Worm (Caenorhabditis elegans) whole organism, L1 larva: ENCODE data around the gene F46B6.9.

ENCODE experiments used
- C16A3.4 ChIP-seq: fragments of 150-350 bp; optimal IDR thresholded peaks from 2 replicates; lab custom pipeline; 2014; ENCODE audit warnings: missing biosample characterization, missing genetic modification characterization
- C34B4.2 ChIP-seq: sonication (generic microtip); optimal IDR thresholded peaks from 2 replicates; lab custom pipeline; 2017; ENCODE audit warnings: mild to moderate bottlenecking, missing genetic modification characterization, missing compliant biosample characterization
- F16B12.6 ChIP-seq: fragments of 150-350 bp; optimal IDR thresholded peaks from 2 replicates; lab custom pipeline; 2014; ENCODE audit warnings: missing biosample characterization, missing genetic modification characterization
- Y116A8C.19 ChIP-seq: sonication (generic microtip); optimal IDR thresholded peaks from 2 replicates; lab custom pipeline; 2016; ENCODE audit warnings: missing compliant biosample characterization, missing genetic modification characterization, borderline replicate concordance
- ama-1 ChIP-seq: fragments of 150-350 bp; optimal IDR thresholded peaks from 2 replicates; lab custom pipeline; 2014
- blmp-1 ChIP-seq: fragments of 150-350 bp; optimal IDR thresholded peaks from 2 replicates; lab custom pipeline; 2014; ENCODE audit warnings: missing biosample characterization, missing genetic modification characterization
- ceh-63 ChIP-seq: fragments of 200-800 bp; sonication (Bioruptor generic); optimal IDR thresholded peaks from 2 replicates; lab custom pipeline; 2018; ENCODE audit warnings: mild to moderate bottlenecking, missing genetic modification characterization, missing compliant biosample characterization
- ceh-8 ChIP-seq: fragments of 200-800 bp; sonication (Bioruptor generic); optimal IDR thresholded peaks from 2 replicates; lab custom pipeline; 2018; ENCODE audit warnings: mild to moderate bottlenecking, missing genetic modification characterization, moderate library complexity, missing compliant biosample characterization
- ceh-82 ChIP-seq, 3 experiments: fragments of 150-350 bp in 1 of 3; sonication (generic microtip) in 2 of 3; optimal IDR thresholded peaks; 2 replicates each; lab custom pipeline; 2014 to 2017; ENCODE audit warnings: missing biosample characterization in 3 of 3, missing genetic modification characterization in 3 of 3
- ces-1 ChIP-seq: fragments of 150-350 bp; optimal IDR thresholded peaks from 2 replicates; lab custom pipeline; 2014; ENCODE audit warnings: missing biosample characterization, missing genetic modification reagents, missing genetic modification characterization
- efl-3 ChIP-seq: fragments of 200-800 bp; sonication (Bioruptor generic); optimal IDR thresholded peaks from 2 replicates; lab custom pipeline; 2018; ENCODE audit warnings: mild to moderate bottlenecking, missing genetic modification characterization, missing compliant biosample characterization
- egl-13 ChIP-seq: sonication (generic microtip); optimal IDR thresholded peaks from 2 replicates; lab custom pipeline; 2016; ENCODE audit warnings: missing genotype, missing genetic modification reagents, missing genetic modification characterization, missing compliant biosample characterization
- egl-27 ChIP-seq, 2 experiments: fragments of 150-350 bp in 1 of 2; sonication (generic microtip); optimal IDR thresholded peaks; 3 replicates each; lab custom pipeline; 2017 to 2018; ENCODE audit warnings: missing biosample characterization in 2 of 2, missing genetic modification characterization in 2 of 2, missing genetic modification reagents in 2 of 2
- ets-5 ChIP-seq: fragments of 200-800 bp; sonication (Bioruptor generic); IDR thresholded peaks from 2 replicates; pipeline ENCODE4 v1.3.6; 2022; ENCODE audit warnings: missing genetic modification characterization, missing compliant biosample characterization
- fkh-10 ChIP-seq: sonication (generic microtip); optimal IDR thresholded peaks from 2 replicates; lab custom pipeline; 2017; ENCODE audit warnings: missing biosample characterization, missing genetic modification reagents, missing genetic modification characterization
- fkh-4 ChIP-seq: sonication (generic microtip); optimal IDR thresholded peaks from 2 replicates; lab custom pipeline; 2016; ENCODE audit warnings: missing compliant biosample characterization, missing genetic modification characterization, borderline replicate concordance
- fos-1 ChIP-seq: fragments of 150-350 bp; optimal IDR thresholded peaks from 2 replicates; lab custom pipeline; 2014; ENCODE audit warnings: missing biosample characterization, missing genetic modification characterization
- grh-1 ChIP-seq: fragments of 200-800 bp; sonication (Bioruptor generic); IDR thresholded peaks from 2 replicates; pipeline ENCODE4 v1.3.6; 2022; ENCODE audit warnings: missing genetic modification reagents, missing genetic modification characterization, missing compliant biosample characterization
- hlh-17 ChIP-seq: fragments of 200-800 bp; sonication (Bioruptor generic); optimal IDR thresholded peaks from 2 replicates; lab custom pipeline; 2018; ENCODE audit warnings: missing genetic modification characterization, mild to moderate bottlenecking, missing compliant biosample characterization, moderate library complexity, borderline replicate concordance
- hlh-4 ChIP-seq: sonication (generic microtip); optimal IDR thresholded peaks from 2 replicates; lab custom pipeline; 2016; ENCODE audit warnings: mild to moderate bottlenecking, missing genetic modification characterization, missing compliant biosample characterization
- hpl-2 ChIP-seq: fragments of 150-350 bp; optimal IDR thresholded peaks from 2 replicates; lab custom pipeline; 2014; ENCODE audit warnings: missing biosample characterization, missing genetic modification reagents, missing genetic modification characterization
- isw-1 ChIP-seq: fragments of 200-800 bp; sonication (Bioruptor generic); IDR thresholded peaks from 2 replicates; pipeline ENCODE4 v1.3.6; 2022; ENCODE audit warnings: missing genetic modification characterization, missing compliant biosample characterization
- jun-1 ChIP-seq: fragments of 150-350 bp; optimal IDR thresholded peaks from 2 replicates; lab custom pipeline; 2014; ENCODE audit warnings: missing biosample characterization, missing genetic modification reagents, missing genetic modification characterization
- lin-14 ChIP-seq: fragments of 200-800 bp; sonication (Bioruptor generic); optimal IDR thresholded peaks from 2 replicates; lab custom pipeline; 2018; ENCODE audit warnings: mild to moderate bottlenecking, missing genetic modification characterization, moderate library complexity, missing compliant biosample characterization
- lin-15B ChIP-seq: fragments of 150-350 bp; sonication (generic microtip); optimal IDR thresholded peaks from 3 replicates; lab custom pipeline; 2014; ENCODE audit warnings: missing biosample characterization, missing genetic modification characterization
- lin-35 ChIP-seq, 2 experiments: fragments of 150-350 bp; optimal IDR thresholded peaks; 2 replicates each; lab custom pipeline; 2014; ENCODE audit warnings: missing biosample characterization in 2 of 2, missing genetic modification characterization in 2 of 2, missing genetic modification reagents in 2 of 2
- lin-39 ChIP-seq: fragments of 150-350 bp; optimal IDR thresholded peaks from 2 replicates; lab custom pipeline; 2014; ENCODE audit warnings: missing biosample characterization, missing genetic modification reagents, missing genetic modification characterization
- lsy-2 ChIP-seq, 2 experiments: fragments of 150-350 bp; optimal IDR thresholded peaks; 2 replicates each; lab custom pipeline; 2014; ENCODE audit warnings: missing biosample characterization in 2 of 2, missing genetic modification characterization in 2 of 2
- mep-1 ChIP-seq: fragments of 150-350 bp; optimal IDR thresholded peaks from 2 replicates; lab custom pipeline; 2014; ENCODE audit warnings: missing biosample characterization, missing genetic modification characterization
- nhr-11 ChIP-seq: fragments of 150-350 bp; optimal IDR thresholded peaks from 2 replicates; lab custom pipeline; 2014; ENCODE audit warnings: missing biosample characterization, missing genetic modification characterization
- nhr-19 ChIP-seq: fragments of 200-800 bp; sonication (Bioruptor generic); conservative IDR thresholded peaks from 2 replicates; pipeline ENCODE4 v1.3.6; 2022; ENCODE audit warnings: missing genetic modification characterization, missing compliant biosample characterization
- nhr-20 ChIP-seq: sonication (generic microtip); optimal IDR thresholded peaks from 2 replicates; lab custom pipeline; 2016; ENCODE audit warnings: mild to moderate bottlenecking, missing genetic modification characterization, missing compliant biosample characterization
- nhr-237 ChIP-seq: fragments of 150-350 bp; optimal IDR thresholded peaks from 2 replicates; lab custom pipeline; 2014; ENCODE audit warnings: missing biosample characterization, missing genetic modification characterization
- nhr-77 ChIP-seq: fragments of 150-350 bp; optimal IDR thresholded peaks from 2 replicates; lab custom pipeline; 2014; ENCODE audit warnings: missing biosample characterization, missing genetic modification characterization
- nhr-85 ChIP-seq: sonication (generic microtip); peaks from one replicate; lab custom pipeline; 2016; ENCODE audit warnings: missing genetic modification characterization, inconsistent platforms, missing compliant biosample characterization
- nhr-90 ChIP-seq: sonication (generic microtip); optimal IDR thresholded peaks from 2 replicates; lab custom pipeline; 2016; ENCODE audit warnings: mild to moderate bottlenecking, missing genetic modification characterization, missing compliant biosample characterization; ENCODE audit not compliant: poor library complexity
- pag-3 ChIP-seq: sonication (generic microtip); optimal IDR thresholded peaks from 2 replicates; lab custom pipeline; 2017; ENCODE audit warnings: missing genetic modification characterization, mild to moderate bottlenecking, missing compliant biosample characterization, antibody characterized with exemption, borderline replicate concordance; ENCODE audit not compliant: insufficient read depth
- pax-3 ChIP-seq: fragments of 200-800 bp; sonication (Bioruptor generic); optimal IDR thresholded peaks from 2 replicates; lab custom pipeline; 2018; ENCODE audit warnings: mild to moderate bottlenecking, missing genetic modification characterization, moderate library complexity, missing compliant biosample characterization
- rnt-1 ChIP-seq: sonication (generic microtip); optimal IDR thresholded peaks from 2 replicates; lab custom pipeline; 2016; ENCODE audit warnings: mild to moderate bottlenecking, missing genetic modification characterization, moderate library complexity, missing compliant biosample characterization
- skn-1 ChIP-seq: fragments of 150-350 bp; optimal IDR thresholded peaks from 2 replicates; lab custom pipeline; 2014; ENCODE audit warnings: missing biosample characterization, missing genetic modification characterization
- snu-23 ChIP-seq: sonication (generic microtip); optimal IDR thresholded peaks from 2 replicates; lab custom pipeline; 2016; ENCODE audit warnings: missing genetic modification characterization, missing compliant biosample characterization
- sox-4 ChIP-seq: sonication (generic microtip); optimal IDR thresholded peaks from 2 replicates; lab custom pipeline; 2016; ENCODE audit warnings: missing genetic modification characterization, missing compliant biosample characterization
- swsn-7 ChIP-seq: sonication (generic microtip); optimal IDR thresholded peaks from 2 replicates; lab custom pipeline; 2016; ENCODE audit warnings: missing genetic modification characterization, missing compliant biosample characterization
- tbx-2 ChIP-seq: sonication (generic microtip); optimal IDR thresholded peaks from 2 replicates; lab custom pipeline; 2016; ENCODE audit warnings: missing genetic modification characterization, missing compliant biosample characterization
- unc-130 ChIP-seq: fragments of 150-350 bp; optimal IDR thresholded peaks from 2 replicates; lab custom pipeline; 2017; ENCODE audit warnings: missing biosample characterization, missing genetic modification characterization, inconsistent platforms
- unc-30 ChIP-seq: sonication (generic microtip); optimal IDR thresholded peaks from 2 replicates; lab custom pipeline; 2017; ENCODE audit warnings: missing biosample characterization, missing genetic modification characterization
- unc-98 ChIP-seq: fragments of 200-800 bp; sonication (Bioruptor generic); IDR thresholded peaks from 2 replicates; pipeline ENCODE4 v1.3.6; 2022; ENCODE audit warnings: missing genetic modification characterization, missing compliant biosample characterization
- xbp-1 ChIP-seq: sonication (generic microtip); optimal IDR thresholded peaks from 2 replicates; lab custom pipeline; 2016; ENCODE audit warnings: missing genetic modification characterization, missing compliant biosample characterization
- ztf-11 ChIP-seq, 2 experiments: sonication (generic microtip); optimal IDR thresholded peaks; 2 replicates each; lab custom pipeline; 2016 to 2017; ENCODE audit warnings: missing genetic modification characterization in 2 of 2, missing biosample characterization in 1 of 2, missing compliant biosample characterization in 1 of 2

Gene F46B6.9

ce11 chrV:9768828-9769778 is 27.6 kb upstream of the F46B6.9 start, which contains the start of gene unc-42 (continued):
- TF ChIP-seq unc-30, result no peak
- TF ChIP-seq nhr-90 (tag; lab: Kevin White, UChicago), result no peak
- TF ChIP-seq xbp-1 (tag; lab: Kevin White, UChicago), result no peak
- no peak for TF ChIP-seq egl-27 (tag; optimal IDR thresholded peaks at IDR 0.05; lab: Kevin White, UChicago)
- no peak for TF ChIP-seq lin-39 (tag; lab: Kevin White, UChicago)
- TF ChIP-seq snu-23 (GFP tag; lab: Kevin White, UChicago), result no peak
- TF ChIP-seq Y116A8C.19 (tag; lab: Kevin White, UChicago), result no peak
- TF ChIP-seq nhr-77 (tag; lab: Kevin White, UChicago), result no peak
- TF ChIP-seq grh-1 (GFP tag; lab: Robert Waterston, UW), result no peak
- TF ChIP-seq nhr-85 (tag; lab: Kevin White, UChicago), result no peak
- no peak for TF ChIP-seq rnt-1
- TF ChIP-seq egl-13 (tag; lab: Kevin White, UChicago), result no peak
- no peak for TF ChIP-seq blmp-1 (tag; lab: Kevin White, UChicago)
- TF ChIP-seq pax-3, result no peak
- TF ChIP-seq fos-1 (tag; lab: Kevin White, UChicago), result no peak
- no peak for TF ChIP-seq nhr-20 (tag; lab: Kevin White, UChicago)
- TF ChIP-seq skn-1 (tag; lab: Kevin White, UChicago), result no peak
- no peak for TF ChIP-seq lin-35 (GFP tag; optimal IDR thresholded peaks at IDR 0.05; lab: Kevin White, UChicago)
- TF ChIP-seq tbx-2, result peak; percentile 35
- no peak for TF ChIP-seq nhr-237 (tag; lab: Kevin White, UChicago)
- TF ChIP-seq lin-14 (GFP tag; lab: Kevin White, UChicago), result peak; percentile 80
- TF ChIP-seq pag-3 (tag; lab: Kevin White, UChicago), result no peak
- peak; percentile 100 for TF ChIP-seq ces-1 (GFP tag; lab: Kevin White, UChicago)
- no peak for TF ChIP-seq ztf-11 (tag; optimal IDR thresholded peaks at IDR 0.05; lab: Kevin White, UChicago)
- peak in 1 of 2 experiments; percentile 53 for TF ChIP-seq lsy-2 (tag; optimal IDR thresholded peaks at IDR 0.05; lab: Kevin White, UChicago)
- no peak for TF ChIP-seq C34B4.2 (tag; lab: Kevin White, UChicago)
- TF ChIP-seq lin-15B (tag; lab: Kevin White, UChicago), result no peak
- no peak for TF ChIP-seq nhr-19 (GFP tag; lab: Robert Waterston, UW)
- no peak for TF ChIP-seq unc-98 (GFP tag; lab: Robert Waterston, UW)
- no peak for TF ChIP-seq ets-5 (GFP tag; lab: Robert Waterston, UW)
- peak in 1 of 3 experiments; percentile 28 for TF ChIP-seq ceh-82 (tag; optimal IDR thresholded peaks at IDR 0.05; lab: Kevin White, UChicago)
- TF ChIP-seq ceh-63 (GFP tag; lab: Kevin White, UChicago), result no peak
- TF ChIP-seq hpl-2 (GFP tag; lab: Kevin White, UChicago), result no peak
- TF ChIP-seq sox-4 (tag; lab: Kevin White, UChicago), result no peak
- TF ChIP-seq nhr-11 (tag; lab: Kevin White, UChicago), result no peak
- no peak for TF ChIP-seq fkh-4 (tag; lab: Kevin White, UChicago)
- no peak for TF ChIP-seq isw-1 (GFP tag; lab: Robert Waterston, UW)
- no peak for TF ChIP-seq mep-1 (tag; lab: Kevin White, UChicago)
- no peak for TF ChIP-seq hlh-17 (GFP tag; lab: Kevin White, UChicago)
- no peak for TF ChIP-seq F16B12.6 (tag; lab: Kevin White, UChicago)
- TF ChIP-seq C16A3.4 (tag; lab: Kevin White, UChicago), result no peak
- peak; percentile 88 for TF ChIP-seq fkh-10 (GFP tag; lab: Kevin White, UChicago)
- no peak for TF ChIP-seq hlh-4 (tag; lab: Kevin White, UChicago)
- TF ChIP-seq efl-3 (GFP tag; lab: Kevin White, UChicago), result no peak
- TF ChIP-seq jun-1 (tag; lab: Kevin White, UChicago), result no peak
- peak; percentile 16 for TF ChIP-seq swsn-7 (tag; lab: Kevin White, UChicago)
- TF ChIP-seq ceh-8 (GFP tag; lab: Kevin White, UChicago), result no peak
- no peak for TF ChIP-seq ama-1 (lab: Kevin White, UChicago)
- no peak for TF ChIP-seq unc-130
